Fruit fly (Drosophila melanogaster): Measurements from ENCODE around the gene CG15169.

CG15169 gene

DNA sequence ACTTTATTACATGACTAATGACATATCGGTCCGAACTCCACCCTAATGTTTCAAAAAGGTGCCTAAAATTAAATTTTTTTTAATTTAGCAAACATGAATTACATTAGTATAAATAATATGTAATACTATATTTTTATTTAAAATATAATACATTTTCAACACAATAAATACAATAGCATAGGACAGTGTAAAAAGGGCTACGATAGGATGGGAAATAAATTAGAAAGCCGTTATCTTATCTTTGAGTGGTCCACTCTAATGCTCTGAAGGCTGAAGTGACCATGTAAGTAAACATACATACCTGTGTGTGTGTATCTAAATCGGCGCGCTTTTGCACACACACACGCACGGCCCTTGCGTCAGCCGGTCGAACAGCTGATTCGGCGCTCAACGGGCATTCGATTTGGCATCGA lies 12.1 kb downstream of the CG15169 start, which contains the start of gene CG31793 (continued):
- TF ChIP-seq fu2 (GFP tag; optimal IDR thresholded peaks at IDR 0.05) = no peak
- TF ChIP-seq trem (tag; optimal IDR thresholded peaks at IDR 0.05) = peak; percentile 14
- TF ChIP-seq NFAT (GFP tag; IDR thresholded peaks at IDR 0.05) = peak; percentile 41; the same call in 1 of the 2 replicates
- TF ChIP-seq row (GFP tag; IDR thresholded peaks at IDR 0.05) = peak; percentile 67
- peak; percentile 62 for TF ChIP-seq CG2712 (tag; optimal IDR thresholded peaks at IDR 0.05)
- peak; percentile 42 for TF ChIP-seq Deaf1 (tag; optimal IDR thresholded peaks at IDR 0.05)
- TF ChIP-seq aop (GFP tag; IDR thresholded peaks at IDR 0.05) = no peak
- TF ChIP-seq HHEX (GFP tag; optimal IDR thresholded peaks at IDR 0.05) = peak; percentile 26
- TF ChIP-seq dati (GFP tag; IDR thresholded peaks at IDR 0.05) = no peak
- TF ChIP-seq repo (GFP tag; optimal IDR thresholded peaks at IDR 0.05) = no peak
- TF ChIP-seq Fer3 (tag; optimal IDR thresholded peaks at IDR 0.05) = peak; percentile 64
- peak; percentile 2 for TF ChIP-seq tin (GFP tag; optimal IDR thresholded peaks at IDR 0.05)
- peak; percentile 1 for TF ChIP-seq CG2116 (GFP tag; optimal IDR thresholded peaks at IDR 0.05)
- peak; percentile 41; the same call in 1 of the 2 replicates for TF ChIP-seq Ptx1 (GFP tag; IDR thresholded peaks at IDR 0.05)
- no peak for TF ChIP-seq CG32772 (GFP tag; IDR thresholded peaks at IDR 0.05)
- TF ChIP-seq Xbp1 (GFP tag; optimal IDR thresholded peaks at IDR 0.05) = no peak
- no peak for TF ChIP-seq chn (GFP tag; optimal IDR thresholded peaks at IDR 0.05)
- no peak for TF ChIP-seq HLH4C (GFP tag; IDR thresholded peaks at IDR 0.05; ENCODE audit: partially characterized antibody)
- no peak for TF ChIP-seq Lpt (GFP tag; optimal IDR thresholded peaks at IDR 0.05)
- peak; percentile 68; the same call in 2 of the 3 replicates for TF ChIP-seq CG11695 (GFP tag; IDR thresholded peaks at IDR 0.05)
- TF ChIP-seq CG10209 (GFP tag; optimal IDR thresholded peaks at IDR 0.05) = peak; percentile 53
- peak; percentile 26; the same call in 1 of the 2 replicates for TF ChIP-seq Adf1 (GFP tag; IDR thresholded peaks at IDR 0.05)
- TF ChIP-seq CG34376 (GFP tag; optimal IDR thresholded peaks at IDR 0.05) = peak; percentile 66
- TF ChIP-seq CG17359 (tag; optimal IDR thresholded peaks at IDR 0.05) = peak; percentile 52
- peak; percentile 3 for TF ChIP-seq D19B (GFP tag; optimal IDR thresholded peaks at IDR 0.05)
- peak; percentile 25; the same call in 1 of the 2 replicates for TF ChIP-seq HLH3B (GFP tag; IDR thresholded peaks at IDR 0.05)
- TF ChIP-seq tio (GFP tag; optimal IDR thresholded peaks at IDR 0.05) = no peak
- peak; percentile 65 for TF ChIP-seq CoRest (tag; optimal IDR thresholded peaks at IDR 0.05)
- peak; percentile 34 for TF ChIP-seq sd (tag; optimal IDR thresholded peaks at IDR 0.05)
- TF ChIP-seq Dfd (GFP tag; optimal IDR thresholded peaks at IDR 0.05) = no peak
- TF ChIP-seq gem (tag; optimal IDR thresholded peaks at IDR 0.05) = peak; percentile 72
- TF ChIP-seq CG6689 (GFP tag; IDR thresholded peaks at IDR 0.05) = peak; percentile 39; the same call in 1 of the 2 replicates
- TF ChIP-seq Fer1 (GFP tag; optimal IDR thresholded peaks at IDR 0.05) = peak; percentile 65
- peak; percentile 58; the same call in 1 of the 2 replicates for TF ChIP-seq Ada2b (GFP tag; IDR thresholded peaks at IDR 0.05)
- no peak for TF ChIP-seq Ravus (GFP tag; IDR thresholded peaks at IDR 0.05)
- peak; percentile 4 for TF ChIP-seq zen (tag; optimal IDR thresholded peaks at IDR 0.05)
- TF ChIP-seq slp2 (GFP tag; optimal IDR thresholded peaks at IDR 0.05) = no peak
- TF ChIP-seq dpn (GFP tag; optimal IDR thresholded peaks at IDR 0.05) = peak in 1 of 2 experiments; percentile 32
- TF ChIP-seq knrl (GFP tag; IDR thresholded peaks at IDR 0.05; ENCODE audit: partially characterized antibody) = no peak
- TF ChIP-seq Pdp1 (GFP tag; optimal IDR thresholded peaks at IDR 0.05) = peak in 1 of 2 experiments; percentile 61
- TF ChIP-seq CG11696 (GFP tag; IDR thresholded peaks at IDR 0.05) = 0 out of 2 replicates have a peak, but pooled peaks have one; percentile 27
- TF ChIP-seq jigr1 (GFP tag; IDR thresholded peaks at IDR 0.05) = no peak
- no peak for TF ChIP-seq toy (GFP tag; IDR thresholded peaks at IDR 0.05)
- peak; percentile 72 for TF ChIP-seq cg (GFP tag; optimal IDR thresholded peaks at IDR 0.05)
- peak; percentile 48 to 49 for TF ChIP-seq bsh (GFP tag; optimal IDR thresholded peaks at IDR 0.05)
- TF ChIP-seq Dip3 (GFP tag; optimal IDR thresholded peaks at IDR 0.05) = no peak
- TF ChIP-seq pzg (GFP tag; optimal IDR thresholded peaks at IDR 0.05) = peak; percentile 12
- peak; percentile 59 for TF ChIP-seq CG12391 (tag; optimal IDR thresholded peaks at IDR 0.05)
- peak; percentile 3 for TF ChIP-seq Dp (GFP tag; optimal IDR thresholded peaks at IDR 0.05)
- TF ChIP-seq CG6683 (GFP tag; optimal IDR thresholded peaks at IDR 0.05) = peak; percentile 52

All from whole organism, embryonic.